Fruit fly (Drosophila melanogaster) S2 (cell line): ENCODE measurements around the gene hiro.

ENCODE experiments used
- CG8478 ChIP-seq: fragments of >200 bp; optimal IDR thresholded peaks from 2 replicates; lab custom pipeline; 2018
- CTCF ChIP-seq, 2 experiments: fragments of >200 bp; optimal IDR thresholded peaks; 2 replicates each; lab custom pipeline; 2018

The hiro gene

DNA sequence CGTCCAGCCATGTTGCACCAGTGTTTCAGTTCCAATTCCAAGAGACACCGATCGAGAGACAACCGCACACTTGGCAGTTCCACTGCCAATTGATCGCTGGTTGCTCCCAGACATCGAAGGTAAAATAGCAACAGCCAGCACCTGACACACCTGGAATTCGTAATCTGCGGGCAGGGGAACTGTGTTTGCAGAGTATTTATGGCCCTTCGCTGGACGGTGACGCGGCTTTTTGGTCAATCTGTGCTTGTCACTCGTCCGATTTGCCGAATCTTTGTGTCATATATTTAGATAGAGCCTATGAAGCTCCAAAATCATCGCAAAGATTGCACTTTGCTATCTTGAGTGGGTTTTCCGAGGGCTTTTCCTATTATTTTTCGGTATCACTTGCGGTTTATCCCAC lies at the start of gene hiro:
Gene hiro, minus strand, starts transcription at position 101 of the 400 bp plus-strand sequence.
- TF ChIP-seq CTCF (optimal IDR thresholded peaks at IDR 0.05; lab: Kevin White, UChicago): no peak
- TF ChIP-seq CG8478 (lab: Kevin White, UChicago): no peak

DNA sequence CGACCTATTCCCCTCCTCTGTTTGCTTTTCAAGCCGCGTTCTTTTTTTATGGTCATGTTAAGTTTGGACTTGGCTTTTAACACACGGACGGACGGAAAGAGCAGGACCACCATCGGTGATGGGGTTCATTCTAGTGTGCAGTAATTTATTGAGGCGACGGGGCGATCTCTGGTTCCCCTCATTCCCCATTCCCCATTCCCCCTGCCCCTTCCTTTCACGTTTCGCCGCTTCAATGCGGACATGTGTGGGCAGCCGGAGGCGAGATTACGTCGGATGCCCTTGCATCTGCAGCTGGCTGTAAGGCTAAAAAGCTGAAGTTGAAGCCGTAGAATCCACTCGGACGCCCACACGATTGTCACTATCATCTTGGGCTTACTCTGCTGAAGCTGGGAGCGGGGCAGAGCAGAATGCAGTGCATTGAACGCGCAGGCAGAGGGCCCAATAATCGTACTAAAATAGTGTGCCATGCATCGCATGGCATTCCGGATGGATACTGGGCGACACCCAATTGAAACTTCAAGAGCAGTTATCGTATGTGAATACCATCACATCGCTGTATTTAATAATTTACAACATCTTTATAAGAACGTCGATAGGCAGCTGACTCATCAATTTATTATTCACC lies 48.9 kb upstream of the hiro start:
- TF ChIP-seq CTCF (optimal IDR thresholded peaks at IDR 0.05; lab: Kevin White, UChicago): no peak
- TF ChIP-seq CG8478 (lab: Kevin White, UChicago): no peak

DNA sequence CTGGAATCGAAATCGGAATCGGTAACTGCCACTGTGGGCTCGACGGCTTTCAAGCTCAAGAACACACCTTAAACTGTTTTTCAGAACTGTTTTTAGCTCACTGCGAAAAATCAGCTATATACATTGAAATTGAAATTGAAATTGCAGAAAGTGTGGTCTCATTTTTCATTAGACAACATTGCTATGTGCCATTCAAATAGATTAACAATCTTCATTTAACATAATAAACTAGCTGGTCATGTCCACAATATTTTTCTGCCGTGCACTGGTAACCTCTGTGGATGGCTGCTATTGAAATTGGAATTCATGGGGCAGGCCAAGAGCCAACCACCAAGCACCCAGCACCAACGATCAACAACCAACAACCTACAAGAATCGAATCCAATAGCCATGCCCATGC lies 48.2 kb upstream of the hiro start:
- TF ChIP-seq CG8478 (lab: Kevin White, UChicago): no peak
- TF ChIP-seq CTCF (optimal IDR thresholded peaks at IDR 0.05; lab: Kevin White, UChicago): no peak

DNA sequence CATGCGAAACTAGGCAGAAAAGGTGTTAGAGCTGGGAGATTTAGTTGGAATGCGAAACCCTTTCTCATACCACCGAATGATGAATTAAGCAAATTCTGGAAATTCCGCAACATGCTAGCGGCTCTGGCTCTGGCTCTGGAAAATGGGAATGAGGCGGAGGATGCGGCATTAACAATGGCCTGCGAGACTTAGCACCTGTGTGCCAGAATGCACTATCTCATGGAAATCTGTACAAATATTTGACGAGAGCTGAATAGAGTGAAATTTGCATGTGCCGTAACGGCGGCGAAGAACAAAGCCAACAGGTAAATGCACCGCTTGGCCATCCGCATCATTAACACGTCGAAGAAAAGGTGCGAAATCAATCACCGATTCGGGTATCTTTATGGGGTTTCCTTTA lies 47.6 kb upstream of the hiro start:
- no peak for TF ChIP-seq CG8478 (lab: Kevin White, UChicago)
- TF ChIP-seq CTCF (optimal IDR thresholded peaks at IDR 0.05; lab: Kevin White, UChicago): no peak

DNA sequence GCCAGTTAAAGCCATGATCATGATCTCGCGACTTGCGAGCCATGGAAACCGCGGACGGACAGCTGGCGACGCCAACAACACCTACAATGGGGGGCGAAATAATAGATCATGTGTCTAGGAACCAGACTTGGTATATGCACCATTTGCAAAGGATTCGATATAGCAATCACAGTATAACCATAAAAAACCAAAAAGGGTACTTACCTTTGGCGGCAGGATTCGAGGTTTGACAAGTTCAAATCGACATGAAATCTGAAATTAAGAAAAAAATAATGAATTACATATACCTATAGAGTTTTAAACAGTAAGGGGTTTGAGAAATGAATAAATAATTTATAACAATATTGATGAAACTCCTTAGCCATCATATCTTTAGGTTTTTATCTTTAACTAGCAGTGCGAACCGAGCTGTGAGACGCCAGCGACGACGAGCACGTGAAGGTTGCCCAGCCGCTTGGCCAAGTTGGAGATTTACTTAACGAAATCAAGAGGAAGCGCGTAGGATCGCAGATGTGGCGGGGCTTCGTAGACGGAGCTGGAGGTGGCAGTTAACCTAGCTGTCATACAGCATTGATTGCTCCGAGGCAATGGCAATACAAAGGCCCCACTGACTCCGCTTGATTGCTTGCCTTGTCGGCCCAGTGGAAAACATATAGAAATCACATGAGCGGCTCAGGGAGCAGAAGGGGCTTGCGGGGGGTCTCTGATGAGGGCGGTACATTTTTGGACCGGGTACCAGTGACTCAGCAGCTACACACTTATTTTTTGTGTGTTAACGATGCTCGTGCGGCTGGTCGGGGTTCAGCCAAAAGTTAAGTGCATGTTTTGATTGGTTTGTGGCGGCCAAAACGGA lies 46.3 kb upstream of the hiro start:
- TF ChIP-seq CTCF (optimal IDR thresholded peaks at IDR 0.05; lab: Kevin White, UChicago) (no peak), CG8478 (lab: Kevin White, UChicago) (no peak)

DNA sequence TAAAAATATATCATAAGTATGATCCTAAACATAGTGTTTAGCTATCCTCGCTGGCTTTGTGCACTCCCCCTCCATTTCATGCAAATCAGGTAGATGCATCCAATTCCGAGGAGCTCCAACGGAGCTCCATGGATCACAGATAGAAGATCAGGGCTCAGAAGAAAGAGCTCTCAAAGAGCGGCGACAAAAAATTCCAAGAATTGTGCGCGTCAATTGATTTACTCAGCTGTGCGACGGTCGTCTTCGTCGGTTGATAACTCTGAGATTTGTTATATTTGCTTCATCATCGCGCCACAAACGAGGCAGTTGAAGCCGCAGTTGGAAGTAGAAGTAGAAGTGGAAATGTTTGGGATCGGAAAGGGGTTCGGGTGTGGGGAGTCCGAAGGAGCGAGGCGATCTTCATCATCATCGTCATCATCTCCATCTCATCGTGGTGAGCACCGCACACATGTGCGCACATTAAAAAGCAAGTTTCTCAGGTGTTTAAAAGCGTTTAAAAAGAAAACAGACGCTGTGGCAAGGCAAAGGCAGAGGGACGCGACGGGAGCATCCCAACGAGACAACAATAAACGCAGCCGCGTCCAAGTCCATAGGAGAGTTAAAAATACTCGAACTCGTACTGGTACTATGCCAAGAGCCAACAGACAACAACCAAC lies 45.5 kb upstream of the hiro start:
- TF ChIP-seq CTCF (optimal IDR thresholded peaks at IDR 0.05; lab: Kevin White, UChicago) (no peak), CG8478 (lab: Kevin White, UChicago) (no peak)

DNA sequence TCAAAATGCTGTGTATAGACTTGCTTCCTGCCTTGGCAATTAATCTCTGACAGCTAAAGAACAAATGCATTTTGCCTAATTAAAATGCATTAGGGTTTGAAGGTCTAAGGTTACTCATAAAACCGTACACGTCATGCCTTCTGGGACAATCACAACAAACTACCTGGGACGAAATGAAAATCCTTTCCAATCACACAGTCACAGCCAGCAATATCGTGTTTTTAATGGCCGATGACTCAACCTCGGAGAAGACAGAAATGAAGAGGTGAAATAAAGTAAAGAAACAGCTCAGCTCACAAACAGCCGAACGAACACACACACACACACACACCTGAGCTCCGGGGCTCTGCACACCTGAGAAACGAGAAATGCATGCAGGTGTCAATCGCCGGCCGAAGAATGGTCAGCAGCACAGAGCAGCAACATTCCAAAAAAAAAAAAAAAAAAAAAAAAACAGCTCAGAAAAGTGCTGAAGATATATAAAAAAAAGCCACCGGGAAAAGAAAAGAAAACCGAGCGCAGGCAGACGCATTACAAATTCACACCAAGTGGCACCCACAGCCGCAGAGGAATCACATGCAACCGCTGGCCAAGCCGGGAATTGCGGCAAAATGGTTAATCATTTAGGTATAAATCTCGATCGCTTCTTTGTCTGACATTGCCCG lies 44.7 kb upstream of the hiro start:
- TF ChIP-seq CG8478 (lab: Kevin White, UChicago) (no peak), CTCF (optimal IDR thresholded peaks at IDR 0.05; lab: Kevin White, UChicago) (no peak)

DNA sequence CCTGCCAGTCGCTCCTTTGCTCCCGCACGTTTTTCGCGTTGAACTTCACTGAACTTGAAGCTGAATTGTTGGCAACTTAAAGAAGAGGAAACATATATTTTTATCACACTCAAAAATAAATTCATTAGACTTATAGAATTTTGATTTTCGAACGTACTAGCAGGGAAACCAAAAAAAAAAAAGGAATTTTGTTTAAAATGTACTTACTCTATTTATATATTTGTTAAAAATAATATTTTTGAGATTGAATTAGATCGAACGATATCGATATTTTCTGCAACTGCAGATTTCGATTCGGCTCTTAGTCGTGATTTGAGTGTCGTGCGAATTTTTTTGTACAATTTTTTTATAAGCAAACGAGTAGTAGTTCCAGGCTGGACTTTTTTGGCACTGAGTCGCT lies 43.7 kb upstream of the hiro start:
- TF ChIP-seq CG8478 (lab: Kevin White, UChicago) (no peak), CTCF (optimal IDR thresholded peaks at IDR 0.05; lab: Kevin White, UChicago) (no peak)

DNA sequence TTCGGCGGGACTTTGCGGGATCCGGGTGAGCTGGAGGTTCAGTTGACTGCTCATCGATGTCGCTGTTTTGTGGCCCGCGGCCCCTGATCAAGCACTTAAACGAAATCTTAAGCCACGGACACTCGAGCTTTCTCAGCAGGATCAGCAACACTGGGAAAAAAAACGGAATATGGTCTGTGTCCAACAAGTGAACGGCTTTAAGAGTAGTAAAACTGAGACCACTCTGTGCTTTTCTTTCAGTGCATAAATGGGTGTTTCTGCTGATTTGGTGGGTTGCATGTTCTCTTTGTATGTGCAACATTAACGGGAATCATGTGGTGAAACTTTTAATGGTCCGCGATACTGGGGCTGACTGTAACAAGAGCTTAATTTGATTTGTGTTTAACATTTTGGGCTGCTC lies 41.6 kb upstream of the hiro start:
- no peak for TF ChIP-seq CTCF (optimal IDR thresholded peaks at IDR 0.05; lab: Kevin White, UChicago)
- no peak for TF ChIP-seq CG8478 (lab: Kevin White, UChicago)

DNA sequence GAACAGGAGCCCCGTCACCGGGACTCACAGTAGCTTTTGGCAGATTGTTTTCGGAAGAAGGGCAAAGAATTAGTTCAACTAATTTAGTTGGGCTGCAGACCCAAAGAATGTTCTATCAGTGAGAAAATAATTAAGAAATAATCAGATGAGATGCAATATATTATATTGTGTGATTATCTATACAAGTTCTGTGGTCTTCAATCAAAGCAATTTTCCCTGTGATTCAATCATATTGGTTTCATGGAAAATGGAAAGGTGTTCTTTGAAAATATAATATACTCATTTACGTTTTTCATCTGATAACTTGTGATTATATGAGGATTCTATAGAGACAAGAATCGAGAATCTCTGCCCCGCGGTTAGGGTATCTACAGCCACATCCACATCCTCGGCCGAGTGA lies 40.8 kb upstream of the hiro start:
- TF ChIP-seq CG8478 (lab: Kevin White, UChicago): no peak
- TF ChIP-seq CTCF (optimal IDR thresholded peaks at IDR 0.05; lab: Kevin White, UChicago): no peak

DNA sequence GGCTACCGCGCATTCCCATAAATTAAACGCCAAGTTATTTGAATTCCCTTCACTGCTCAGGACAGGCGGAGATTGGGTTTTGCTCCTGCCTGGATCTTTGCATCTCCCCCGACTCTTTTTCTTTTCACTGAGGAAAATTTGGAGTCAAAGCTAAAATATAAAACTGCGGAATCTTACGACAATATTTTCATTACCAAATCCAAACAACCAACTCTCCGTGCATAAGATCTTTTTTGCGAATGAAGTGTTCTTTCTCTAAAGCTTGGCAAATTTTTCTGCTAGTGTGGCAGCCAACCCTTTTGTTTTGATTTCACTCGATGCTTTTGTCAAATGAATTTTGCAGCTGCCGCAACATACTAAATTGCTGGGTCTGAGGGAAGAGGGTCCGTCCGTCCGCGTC lies 40.1 kb upstream of the hiro start:
- TF ChIP-seq CTCF (optimal IDR thresholded peaks at IDR 0.05; lab: Kevin White, UChicago) (no peak), CG8478 (lab: Kevin White, UChicago) (no peak)

DNA sequence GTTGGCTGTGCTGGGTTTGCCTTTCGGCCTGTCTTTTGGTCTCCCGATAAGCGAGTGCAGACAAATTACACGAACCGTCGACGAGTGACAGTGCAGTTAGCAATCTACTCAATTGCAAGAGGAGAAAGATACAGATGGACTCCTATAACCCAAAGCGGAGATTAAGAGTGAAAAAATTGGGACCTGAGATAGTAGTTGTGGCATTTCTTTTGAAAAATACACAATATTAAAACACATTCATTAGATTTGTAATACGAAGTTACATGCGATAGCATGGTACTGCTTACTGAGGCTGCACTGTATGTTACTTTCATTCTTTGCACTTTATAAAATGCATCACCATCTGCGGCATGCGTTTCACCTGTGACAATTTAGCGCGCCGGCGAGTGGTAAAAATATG lies 39.4 kb upstream of the hiro start:
- no peak for TF ChIP-seq CG8478 (lab: Kevin White, UChicago)
- TF ChIP-seq CTCF (optimal IDR thresholded peaks at IDR 0.05; lab: Kevin White, UChicago): no peak

DNA sequence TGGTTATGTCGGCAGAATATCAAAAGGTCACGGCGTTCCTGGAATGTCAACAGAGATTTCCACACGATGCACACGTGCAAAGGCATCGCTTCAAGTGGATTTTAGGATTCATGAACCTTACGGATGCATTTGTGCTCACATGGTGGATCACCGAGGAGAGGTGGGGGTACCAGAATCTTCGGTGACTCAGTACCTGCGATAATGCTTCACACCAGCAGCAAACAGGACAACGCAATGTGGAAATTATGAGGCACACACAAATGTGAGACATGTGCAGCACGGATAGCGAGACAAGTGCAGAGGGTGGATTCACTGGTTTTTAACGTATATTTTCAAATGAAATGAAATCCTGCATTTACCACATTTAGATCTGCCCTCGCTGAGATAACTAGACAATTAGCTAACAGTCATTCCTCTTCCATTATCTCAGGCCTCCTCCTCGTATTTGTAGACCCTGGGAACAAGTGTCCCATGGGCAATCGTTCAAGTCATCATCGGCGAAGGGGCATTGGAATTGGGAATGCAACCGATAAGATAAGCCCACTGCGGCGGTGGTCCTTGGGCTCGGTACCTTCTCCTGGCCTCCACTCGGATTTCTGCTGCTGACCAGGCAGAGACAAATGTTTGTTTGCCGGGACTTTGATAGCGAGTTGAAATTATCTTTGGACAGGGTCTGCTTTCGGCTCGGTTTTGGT lies 38.9 kb upstream of the hiro start:
- TF ChIP-seq CTCF (optimal IDR thresholded peaks at IDR 0.05; lab: Kevin White, UChicago) (no peak), CG8478 (lab: Kevin White, UChicago) (no peak)

DNA sequence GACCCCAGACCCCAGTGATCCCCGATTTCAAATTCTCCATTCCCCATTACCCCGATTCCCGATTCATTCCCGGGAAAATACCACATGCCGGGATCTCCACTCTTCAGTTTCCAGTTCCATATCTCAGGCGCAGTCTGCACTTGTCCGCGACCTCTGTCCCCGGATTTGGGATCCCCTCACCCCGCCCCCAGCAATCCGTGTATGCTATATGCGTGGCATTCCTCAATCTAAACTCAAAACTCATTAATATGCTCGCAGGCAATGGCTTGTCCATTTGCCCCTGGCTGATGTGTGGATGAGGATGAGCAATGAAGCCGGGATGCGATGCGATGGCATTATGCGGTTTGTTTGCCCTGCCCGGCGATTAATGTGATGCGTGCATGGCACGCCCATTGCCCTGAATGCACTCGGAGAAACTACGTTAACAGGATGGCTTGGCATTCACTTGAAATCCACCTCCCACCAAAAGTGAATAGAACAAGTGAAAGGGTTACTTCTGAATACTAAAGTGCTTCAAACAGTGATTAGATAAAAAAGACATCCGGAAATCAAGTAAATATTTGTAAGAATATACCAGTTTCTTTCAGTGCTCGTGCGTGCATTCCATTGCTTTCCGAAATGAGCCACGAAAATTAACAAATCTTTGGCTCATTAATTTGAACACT lies 37.9 kb upstream of the hiro start:
- TF ChIP-seq CTCF (optimal IDR thresholded peaks at IDR 0.05; lab: Kevin White, UChicago) (no peak), CG8478 (lab: Kevin White, UChicago) (no peak)
